Worm (Caenorhabditis elegans): ENCODE results near the gene kvs-4.

- TF ChIP-seq klf-2 (GFP tag; conservative IDR thresholded peaks at IDR 0.05) (no peak), flt-1 (GFP tag; IDR thresholded peaks at IDR 0.05) (no peak), tab-1 (GFP tag; IDR thresholded peaks at IDR 0.05) (no peak), med-1 (GFP tag; optimal IDR thresholded peaks at IDR 0.05; ENCODE audit: insufficient read depth) (no peak), ztf-29 (GFP tag; IDR thresholded peaks at IDR 0.05) (no peak), cog-1 (tag; optimal IDR thresholded peaks at IDR 0.05) (no peak), T22C8.4 (GFP tag; IDR thresholded peaks at IDR 0.05) (no peak), ztf-23 (GFP tag; IDR thresholded peaks at IDR 0.05) (no peak)
Measured at ce11 chrIII:11026516-11027048, 14.2 kb downstream of the kvs-4 start, which contains the start of gene Y48A6B.7.

All from whole organism, midembryonic.